Fruit fly (Drosophila melanogaster) whole organism, embryonic: ENCODE data around the gene Rrp47.

ENCODE experiments used
- Abd-B ChIP-seq: fragments of 200-800 bp; sonication (Bioruptor generic); optimal IDR thresholded peaks from 2 replicates; lab custom pipeline; 2018; ENCODE audit warnings: missing biosample characterization, mild to moderate bottlenecking, missing genetic modification characterization, moderate library complexity
- CG10267 ChIP-seq: fragments of 200-800 bp; sonication (Bioruptor generic); optimal IDR thresholded peaks from 2 replicates; lab custom pipeline; 2018; ENCODE audit warnings: missing biosample characterization, mild to moderate bottlenecking, missing genetic modification characterization, moderate library complexity
- CG12155 ChIP-seq: fragments of 200-800 bp; sonication (Bioruptor generic); optimal IDR thresholded peaks from 3 replicates; lab custom pipeline; 2016; ENCODE audit warnings: missing biosample characterization, missing genetic modification characterization
- CG12391 ChIP-seq: fragments of 200-800 bp; sonication (Bioruptor generic); optimal IDR thresholded peaks from 3 replicates; lab custom pipeline; 2018; ENCODE audit warnings: missing biosample characterization, mild to moderate bottlenecking, missing genetic modification characterization, moderate library complexity
- CG14667 ChIP-seq: fragments of 200-800 bp; sonication (Bioruptor generic); IDR thresholded peaks from 2 replicates; pipeline ENCODE4 v1.3.6; 2022; ENCODE audit warnings: missing biosample characterization, missing genetic modification characterization
- CG15514 ChIP-seq: fragments of 200-800 bp; sonication (Bioruptor generic); optimal IDR thresholded peaks from 3 replicates; lab custom pipeline; 2017; ENCODE audit warnings: missing biosample characterization, missing genetic modification characterization, mild to moderate bottlenecking, moderate library complexity, missing genetic modification reagents
- CG18011 ChIP-seq: fragments of 200-800 bp; sonication (Bioruptor generic); optimal IDR thresholded peaks from 2 replicates; lab custom pipeline; 2017; ENCODE audit warnings: missing biosample characterization, missing genetic modification characterization, mild to moderate bottlenecking, moderate library complexity, missing genotype
- CG32767 ChIP-seq: fragments of 200-800 bp; sonication (Bioruptor generic); IDR thresholded peaks from 2 replicates; pipeline ENCODE4 v1.3.6; 2022; ENCODE audit warnings: missing biosample characterization, missing genetic modification characterization
- CG4617 ChIP-seq: fragments of 200-800 bp; sonication (Bioruptor generic); optimal IDR thresholded peaks from 3 replicates; lab custom pipeline; 2016; ENCODE audit warnings: missing biosample characterization, missing genetic modification characterization, borderline replicate concordance
- CG7271 ChIP-seq: fragments of 200-800 bp; sonication (Bioruptor generic); optimal IDR thresholded peaks from 2 replicates; lab custom pipeline; 2018; ENCODE audit warnings: missing biosample characterization, mild to moderate bottlenecking, missing genetic modification characterization, moderate library complexity
- Dll ChIP-seq: fragments of 200-800 bp; sonication (Bioruptor generic); IDR thresholded peaks from 4 replicates; pipeline ENCODE4 v1.3.6; 2022; ENCODE audit warnings: missing biosample characterization, missing genetic modification characterization; ENCODE audit not compliant: partially characterized antibody
- MESR4 ChIP-seq: fragments of 200-800 bp; sonication (Bioruptor generic); optimal IDR thresholded peaks from 2 replicates; lab custom pipeline; 2018; ENCODE audit warnings: missing biosample characterization, mild to moderate bottlenecking, missing genetic modification characterization, moderate library complexity
- Pdp1 ChIP-seq, 2 experiments: fragments of 200-800 bp; sonication (Bioruptor generic); optimal IDR thresholded peaks; 3 replicates each; lab custom pipeline; 2016; ENCODE audit warnings: missing biosample characterization in 2 of 2, missing genetic modification characterization in 2 of 2, mild to moderate bottlenecking in 1 of 2, moderate library complexity in 1 of 2
- Scr ChIP-seq: fragments of 200-800 bp; sonication (Bioruptor generic); IDR thresholded peaks from 2 replicates; pipeline ENCODE4 v1.3.6; 2022; ENCODE audit warnings: missing biosample characterization, missing genetic modification characterization; ENCODE audit not compliant: partially characterized antibody
- Sox100B ChIP-seq: fragments of 200-800 bp; sonication (Bioruptor generic); optimal IDR thresholded peaks from 3 replicates; lab custom pipeline; 2018; ENCODE audit warnings: missing biosample characterization, mild to moderate bottlenecking, missing genetic modification characterization
- Sry-δ ChIP-seq: fragments of 200-800 bp; sonication (Bioruptor generic); optimal IDR thresholded peaks from 2 replicates; lab custom pipeline; 2016; ENCODE audit warnings: missing biosample characterization, missing genetic modification characterization
- YL-1 ChIP-seq: fragments of 200-800 bp; sonication (Bioruptor generic); optimal IDR thresholded peaks from 3 replicates; lab custom pipeline; 2017; ENCODE audit warnings: missing biosample characterization, mild to moderate bottlenecking, missing genetic modification characterization
- cg ChIP-seq: fragments of 200-800 bp; sonication (Bioruptor generic); optimal IDR thresholded peaks from 3 replicates; lab custom pipeline; 2019; ENCODE audit warnings: missing biosample characterization, mild to moderate bottlenecking, missing genetic modification characterization, moderate library complexity
- chinmo ChIP-seq: fragments of 200-800 bp; sonication (Bioruptor generic); IDR thresholded peaks from 4 replicates; pipeline ENCODE4 v1.3.6; 2022; ENCODE audit warnings: missing biosample characterization, missing genetic modification characterization; ENCODE audit not compliant: partially characterized antibody
- croc ChIP-seq: fragments of 200-800 bp; sonication (Bioruptor generic); conservative IDR thresholded peaks from 3 replicates; pipeline ENCODE4 v1.3.6; 2022; ENCODE audit warnings: missing biosample characterization, missing genetic modification characterization
- dmrt11E ChIP-seq: fragments of 200-800 bp; sonication (Bioruptor generic); optimal IDR thresholded peaks from 3 replicates; lab custom pipeline; 2018; ENCODE audit warnings: missing biosample characterization, mild to moderate bottlenecking, missing genetic modification characterization, moderate library complexity
- dpn ChIP-seq, 2 experiments: fragments of 200-800 bp; sonication (Bioruptor generic); optimal IDR thresholded peaks; 3 replicates each; lab custom pipeline; 2016; ENCODE audit warnings: missing biosample characterization in 2 of 2, missing genetic modification characterization in 2 of 2
- inv ChIP-seq: fragments of 200-800 bp; sonication (Bioruptor generic); IDR thresholded peaks from 2 replicates; pipeline ENCODE4 v1.3.6; 2022; ENCODE audit warnings: missing biosample characterization, missing genetic modification characterization; ENCODE audit not compliant: partially characterized antibody
- pros ChIP-seq: fragments of 200-800 bp; sonication (Bioruptor generic); optimal IDR thresholded peaks from 3 replicates; lab custom pipeline; 2019; ENCODE audit warnings: missing biosample characterization, mild to moderate bottlenecking, missing genetic modification characterization, moderate library complexity
- pzg ChIP-seq: fragments of 200-800 bp; sonication (Bioruptor generic); optimal IDR thresholded peaks from 3 replicates; lab custom pipeline; 2018; ENCODE audit warnings: missing biosample characterization, mild to moderate bottlenecking, missing genetic modification characterization, moderate library complexity
- sc ChIP-seq, 3 experiments: fragments of >200 bp in 2 of 3; fragments of 200-800 bp in 1 of 3; sonication (Bioruptor generic) in 1 of 3; optimal IDR thresholded peaks; 2 replicates in 2 of 3; 3 replicates in 1 of 3; lab custom pipeline; 2017; ENCODE audit warnings: mild to moderate bottlenecking in 1 of 3, missing biosample characterization in 1 of 3, missing genetic modification characterization in 1 of 3, missing genetic modification reagents in 1 of 3
- schlank ChIP-seq: fragments of 200-800 bp; sonication (Bioruptor generic); optimal IDR thresholded peaks from 2 replicates; lab custom pipeline; 2018; ENCODE audit warnings: missing biosample characterization, mild to moderate bottlenecking, missing genetic modification characterization
- stwl ChIP-seq: fragments of 200-800 bp; sonication (Bioruptor generic); optimal IDR thresholded peaks from 3 replicates; lab custom pipeline; 2018; ENCODE audit warnings: missing biosample characterization, mild to moderate bottlenecking, missing genetic modification characterization, moderate library complexity

Rrp47 gene

DNA sequence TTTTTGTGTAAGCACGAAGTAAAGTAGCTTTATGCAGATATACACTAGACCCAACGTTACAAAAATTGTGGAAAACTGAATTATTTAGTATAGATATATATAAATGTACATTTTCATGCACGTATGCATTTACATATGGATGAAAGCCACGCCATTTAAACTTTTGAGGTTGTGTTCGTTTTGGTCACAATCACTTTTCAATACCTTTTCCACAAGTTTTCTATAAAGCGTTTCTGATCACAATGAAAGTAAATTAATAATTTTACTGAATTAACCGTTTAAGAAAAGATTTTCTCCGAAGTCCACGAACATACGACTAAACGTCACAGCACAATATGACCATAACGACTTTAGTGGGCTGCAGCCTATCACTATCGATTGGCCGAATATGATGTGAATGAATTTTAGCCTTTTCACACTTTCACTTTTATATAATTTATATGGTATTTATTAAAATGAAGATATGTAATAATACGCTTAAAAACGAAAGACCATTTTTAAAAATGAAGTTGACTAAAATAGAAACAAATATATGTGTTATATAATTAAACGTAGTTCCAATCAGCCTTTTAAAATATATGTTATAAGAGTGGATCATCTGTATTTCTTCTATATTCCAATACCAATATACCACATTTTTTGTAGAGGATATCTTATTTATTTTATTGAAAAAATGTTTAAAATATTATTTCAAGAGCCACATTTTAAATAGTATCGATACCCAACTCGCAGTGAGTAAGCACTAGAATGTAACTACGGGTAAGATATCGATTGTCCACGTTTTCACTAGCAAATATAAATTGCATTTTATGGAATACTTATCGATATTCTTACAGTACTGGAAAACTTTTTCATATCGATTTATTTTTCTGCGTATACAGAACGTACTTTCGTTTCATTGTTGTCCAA is 47.2 kb downstream of the Rrp47 start, which contains the start of the genes CG46312, eIF5 and exd (continued):
- TF ChIP-seq dpn (GFP tag; optimal IDR thresholded peaks at IDR 0.05; lab: Kevin White, UChicago) (no peak), CG12391 (tag; lab: Kevin White, UChicago) (peak; percentile 53), croc (GFP tag; lab: Robert Waterston, UW) (no peak), pros (no peak), Abd-B (GFP tag; lab: Kevin White, UChicago) (no peak)

DNA sequence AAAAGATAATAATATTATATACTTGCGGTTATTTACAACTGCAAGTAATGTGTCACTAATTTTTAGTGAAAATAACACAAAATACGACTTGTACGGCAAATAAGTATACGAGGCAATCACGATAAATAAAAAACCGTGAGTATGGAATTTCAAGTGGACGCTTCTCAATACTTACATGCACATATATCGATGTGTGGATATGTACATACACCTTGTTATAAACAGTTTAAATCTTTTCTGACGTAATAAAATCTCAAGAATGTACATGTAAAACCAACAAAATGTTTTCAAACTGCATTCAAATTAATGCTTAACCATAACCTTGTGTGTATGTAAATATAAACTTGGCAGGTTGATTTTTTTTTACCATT is 47.8 kb downstream of the Rrp47 start:
- TF ChIP-seq Pdp1 (GFP tag; optimal IDR thresholded peaks at IDR 0.05; lab: Kevin White, UChicago), result peak in 1 of 2 experiments; percentile 62
- peak; percentile 10 for TF ChIP-seq CG4617 (GFP tag; lab: Kevin White, UChicago)
- TF ChIP-seq cg (GFP tag; lab: Kevin White, UChicago), result peak; percentile 41
- TF ChIP-seq CG10267, result peak; percentile 41
- no peak for TF ChIP-seq stwl
- TF ChIP-seq MESR4 (GFP tag; lab: Kevin White, UChicago), result peak; percentile 72
- no peak for TF ChIP-seq CG18011 (GFP tag; lab: Kevin White, UChicago)
- no peak for TF ChIP-seq CG7271 (tag; lab: Kevin White, UChicago)
- no peak for TF ChIP-seq Sox100B (GFP tag; lab: Kevin White, UChicago)
- TF ChIP-seq CG12155 (GFP tag; lab: Kevin White, UChicago), result no peak
- TF ChIP-seq CG15514 (GFP tag; lab: Kevin White, UChicago), result no peak
- TF ChIP-seq Sry-δ, result peak; percentile 8
- 0 out of 4 replicates have a peak, but pooled peaks have one; percentile 60 for TF ChIP-seq chinmo
- no peak for TF ChIP-seq schlank (tag; lab: Kevin White, UChicago)
- peak; percentile 52; the same call in 1 of the 2 replicates for TF ChIP-seq CG32767 (GFP tag; lab: Robert Waterston, UW)
- TF ChIP-seq Dll (GFP tag; lab: Robert Waterston, UW), result 0 out of 4 replicates have a peak, but pooled peaks have one; percentile 21
- TF ChIP-seq dmrt11E (tag; lab: Kevin White, UChicago), result no peak
- peak; percentile 54 for TF ChIP-seq YL-1
- no peak for TF ChIP-seq CG14667 (GFP tag; lab: Robert Waterston, UW)
- TF ChIP-seq pzg (GFP tag; lab: Kevin White, UChicago), result peak; percentile 6
- 0 out of 2 replicates have a peak, but pooled peaks have one; percentile 4 for TF ChIP-seq inv (GFP tag; lab: Robert Waterston, UW)
- 0 out of 2 replicates have a peak, but pooled peaks have one; percentile 14 for TF ChIP-seq Scr (GFP tag; lab: Robert Waterston, UW)
- TF ChIP-seq sc (optimal IDR thresholded peaks at IDR 0.05; lab: Kevin White, UChicago), result no peak
- TF ChIP-seq sc (GFP tag; optimal IDR thresholded peaks at IDR 0.05; lab: Kevin White, UChicago), result no peak
